Worm (Caenorhabditis elegans): Measurements from ENCODE around the gene ptl-1.

The ptl-1 gene

DNA sequence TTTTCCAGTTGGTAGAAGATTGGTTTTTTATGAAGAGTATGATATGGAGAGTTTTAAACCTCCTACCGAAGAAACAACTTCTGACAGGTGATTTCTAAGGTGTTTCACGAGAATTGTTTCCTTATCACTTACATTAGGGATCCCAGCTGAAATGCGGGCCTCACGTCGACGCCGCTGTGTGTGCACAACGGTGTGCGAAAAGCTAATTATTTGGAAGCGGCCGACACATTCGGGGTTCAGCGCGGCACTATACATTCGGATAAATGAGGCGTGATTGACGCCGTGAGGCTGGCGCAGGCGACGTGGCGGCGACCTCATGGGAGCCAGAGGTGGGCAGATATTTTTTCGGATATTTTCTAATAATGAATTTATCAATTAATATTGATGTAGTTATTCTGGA lies 54.3 kb downstream of the ptl-1 start:
- TF ChIP-seq sea-1 (GFP tag; conservative IDR thresholded peaks at IDR 0.05) (no peak), F13C5.2 (tag; optimal IDR thresholded peaks at IDR 0.05) (no peak), hmg-4 (GFP tag; optimal IDR thresholded peaks at IDR 0.05) (no peak), B0310.2 (tag; optimal IDR thresholded peaks at IDR 0.05) (no peak), pes-1 (GFP tag; IDR thresholded peaks at IDR 0.05) (no peak), tbx-37 (GFP tag; conservative IDR thresholded peaks at IDR 0.05) (no peak), ceh-13 (GFP tag; optimal IDR thresholded peaks at IDR 0.05) (no peak), ceh-36 (tag; optimal IDR thresholded peaks at IDR 0.05) (no peak), tbx-11 (GFP tag; IDR thresholded peaks at IDR 0.05) (no peak), flt-1 (GFP tag; IDR thresholded peaks at IDR 0.05) (no peak), hmbx-1 (tag; optimal IDR thresholded peaks at IDR 0.05) (no peak), ets-7 (tag; optimal IDR thresholded peaks at IDR 0.05) (no peak), tra-4 (tag; optimal IDR thresholded peaks at IDR 0.05) (no peak), scrt-1 (GFP tag; IDR thresholded peaks at IDR 0.05) (no peak)

Measured in whole organism, early embryonic.